Worm (Caenorhabditis elegans): ENCODE data around the gene prp-19.

ce11 chrIII:5159505-5159904 lies 12.3 kb downstream of the prp-19 start, which contains the start of gene T10F2.5:
- TF ChIP-seq skn-1 (tag; optimal IDR thresholded peaks at IDR 0.05) (no peak), ceh-8 (GFP tag; optimal IDR thresholded peaks at IDR 0.05) (no peak), nhr-77 (tag; optimal IDR thresholded peaks at IDR 0.05) (no peak), rnt-1 (tag; optimal IDR thresholded peaks at IDR 0.05) (no peak), ceh-63 (GFP tag; optimal IDR thresholded peaks at IDR 0.05) (no peak), elt-3 (tag; optimal IDR thresholded peaks at IDR 0.05) (no peak), unc-62 (GFP tag; optimal IDR thresholded peaks at IDR 0.05) (no peak), fkh-4 (tag; optimal IDR thresholded peaks at IDR 0.05; ENCODE audit: borderline replicate concordance) (no peak), ceh-82 (tag; optimal IDR thresholded peaks at IDR 0.05) (no peak)

Measured in whole organism, L1 larva.